Fruit fly (Drosophila melanogaster) whole organism, embryonic: ENCODE measurements around the gene CG14882.

ENCODE experiments used
- CG10462 ChIP-seq: fragments of 200-800 bp; sonication (Bioruptor generic); optimal IDR thresholded peaks from 2 replicates; lab custom pipeline; 2016; ENCODE audit warnings: missing biosample characterization, missing genetic modification characterization
- CG7963 ChIP-seq: fragments of 200-800 bp; sonication (Bioruptor generic); IDR thresholded peaks from 3 replicates; pipeline ENCODE4 v1.3.6; 2022; ENCODE audit warnings: missing biosample characterization, missing genetic modification characterization; ENCODE audit not compliant: partially characterized antibody
- Ets65A ChIP-seq: fragments of 200-800 bp; sonication (Bioruptor generic); peaks from one replicate; lab custom pipeline; 2016; ENCODE audit warnings: missing biosample characterization, missing genetic modification characterization
- Side ChIP-seq: fragments of 200-800 bp; sonication (Bioruptor generic); optimal IDR thresholded peaks from 2 replicates; lab custom pipeline; 2016; ENCODE audit warnings: missing biosample characterization, missing genetic modification characterization
- kni ChIP-seq: fragments of 200-800 bp; sonication (Bioruptor generic); optimal IDR thresholded peaks from 3 replicates; lab custom pipeline; 2017; ENCODE audit warnings: mild to moderate bottlenecking, missing biosample characterization, missing genetic modification reagents, missing genetic modification characterization
- nom ChIP-seq: fragments of 200-800 bp; sonication (Bioruptor generic); optimal IDR thresholded peaks from 2 replicates; lab custom pipeline; 2017; ENCODE audit warnings: missing biosample characterization, missing genetic modification characterization, mild to moderate bottlenecking, moderate library complexity, missing genetic modification reagents

dm6 chr3R:16453597-16453996 is 10.6 kb downstream of the CG14882 start, which contains the start of gene Pak3:
- TF ChIP-seq CG7963 (GFP tag; lab: Robert Waterston, UW) (peak; percentile 68; the same call in 2 of the 3 replicates), CG10462 (no peak), nom (GFP tag; lab: Kevin White, UChicago) (peak; percentile 2), kni (GFP tag; lab: Kevin White, UChicago) (no peak), Side (no peak), Ets65A (GFP tag; lab: Kevin White, UChicago) (no peak)
